Worm (Caenorhabditis elegans) whole organism, mixed stage, embryonic: ENCODE measurements around the gene cisd-3.1.

Source experiments
- M03D4.4 ChIP-seq: sonication (generic microtip); optimal IDR thresholded peaks from 2 replicates; lab custom pipeline; 2017; ENCODE audit warnings: mild to moderate bottlenecking, missing genetic modification characterization, missing compliant biosample characterization
- bed-3 ChIP-seq: fragments of 200-800 bp; sonication (Bioruptor generic); optimal IDR thresholded peaks from 3 replicates; lab custom pipeline; 2018; ENCODE audit warnings: mild to moderate bottlenecking, missing genetic modification characterization, moderate library complexity, missing compliant biosample characterization
- blmp-1 ChIP-seq: fragments of 150-350 bp; optimal IDR thresholded peaks from 2 replicates; lab custom pipeline; 2014; ENCODE audit warnings: missing biosample characterization, missing genetic modification characterization
- ceh-39 ChIP-seq: fragments of 150-350 bp; optimal IDR thresholded peaks from 2 replicates; lab custom pipeline; 2014; ENCODE audit warnings: missing biosample characterization, missing genetic modification characterization
- ceh-43 ChIP-seq: fragments of 200-800 bp; sonication (Bioruptor generic); optimal IDR thresholded peaks from 2 replicates; lab custom pipeline; 2018; ENCODE audit warnings: mild to moderate bottlenecking, missing genetic modification characterization, moderate library complexity, missing compliant biosample characterization
- ceh-83 ChIP-seq: fragments of 200-800 bp; sonication (Bioruptor generic); optimal IDR thresholded peaks from 2 replicates; lab custom pipeline; 2018; ENCODE audit warnings: mild to moderate bottlenecking, missing genetic modification characterization, missing compliant biosample characterization
- ces-1 ChIP-seq: fragments of 150-350 bp; optimal IDR thresholded peaks from 2 replicates; lab custom pipeline; 2014; ENCODE audit warnings: missing biosample characterization, missing genetic modification reagents, missing genetic modification characterization
- cnd-1 ChIP-seq: fragments of 200-800 bp; sonication (Bioruptor generic); optimal IDR thresholded peaks from 2 replicates; lab custom pipeline; 2018; ENCODE audit warnings: mild to moderate bottlenecking, missing genetic modification characterization, missing compliant biosample characterization
- drap-1 ChIP-seq: fragments of 200-800 bp; sonication (Bioruptor generic); optimal IDR thresholded peaks from 3 replicates; lab custom pipeline; 2018; ENCODE audit warnings: mild to moderate bottlenecking, missing genetic modification characterization, missing compliant biosample characterization
- elt-1 ChIP-seq: sonication (generic microtip); optimal IDR thresholded peaks from 2 replicates; lab custom pipeline; 2017; ENCODE audit warnings: missing genetic modification characterization, mild to moderate bottlenecking, missing compliant biosample characterization, antibody characterized with exemption, moderate library complexity, borderline replicate concordance; ENCODE audit not compliant: insufficient read depth
- elt-3 ChIP-seq: fragments of 150-350 bp; optimal IDR thresholded peaks from 2 replicates; lab custom pipeline; 2014; ENCODE audit warnings: missing biosample characterization, missing genetic modification characterization
- flh-1 ChIP-seq: fragments of 200-800 bp; sonication (Bioruptor generic); optimal IDR thresholded peaks from 2 replicates; lab custom pipeline; 2018; ENCODE audit warnings: mild to moderate bottlenecking, missing genetic modification characterization, moderate library complexity, missing compliant biosample characterization
- ham-2 ChIP-seq: fragments of 200-800 bp; sonication (Bioruptor generic); optimal IDR thresholded peaks from 2 replicates; lab custom pipeline; 2018; ENCODE audit warnings: mild to moderate bottlenecking, missing genetic modification characterization, missing compliant biosample characterization
- hlh-1 ChIP-seq: fragments of 150-350 bp; optimal IDR thresholded peaks from 2 replicates; lab custom pipeline; 2014; ENCODE audit warnings: missing biosample characterization, missing genetic modification reagents, missing genetic modification characterization
- lin-13 ChIP-seq: fragments of 150-350 bp; optimal IDR thresholded peaks from 2 replicates; lab custom pipeline; 2014; ENCODE audit warnings: missing biosample characterization, missing genetic modification characterization
- lin-32 ChIP-seq: fragments of 200-800 bp; sonication (Bioruptor generic); optimal IDR thresholded peaks from 2 replicates; lab custom pipeline; 2018; ENCODE audit warnings: mild to moderate bottlenecking, missing genetic modification characterization, missing compliant biosample characterization
- lsy-2 ChIP-seq: fragments of 150-350 bp; optimal IDR thresholded peaks from 2 replicates; lab custom pipeline; 2014; ENCODE audit warnings: missing biosample characterization, missing genetic modification characterization
- mab-5 ChIP-seq: fragments of 150-350 bp; optimal IDR thresholded peaks from 2 replicates; lab custom pipeline; 2014; ENCODE audit warnings: missing biosample characterization, missing genetic modification characterization
- mep-1 ChIP-seq: fragments of 150-350 bp; optimal IDR thresholded peaks from 2 replicates; lab custom pipeline; 2017; ENCODE audit warnings: missing biosample characterization, missing genetic modification reagents, missing genetic modification characterization, inconsistent platforms
- mls-2 ChIP-seq: sonication (generic microtip); optimal IDR thresholded peaks from 2 replicates; lab custom pipeline; 2016; ENCODE audit warnings: mild to moderate bottlenecking, missing genetic modification characterization, moderate library complexity, missing compliant biosample characterization
- nhr-12 ChIP-seq: fragments of 150-350 bp; optimal IDR thresholded peaks from 2 replicates; lab custom pipeline; 2014; ENCODE audit warnings: missing biosample characterization, missing genetic modification characterization
- nhr-2 ChIP-seq: fragments of 150-350 bp; optimal IDR thresholded peaks from 2 replicates; lab custom pipeline; 2014; ENCODE audit warnings: missing biosample characterization, missing genetic modification characterization
- nhr-237 ChIP-seq: fragments of 150-350 bp; optimal IDR thresholded peaks from 2 replicates; lab custom pipeline; 2014; ENCODE audit warnings: missing biosample characterization, missing genetic modification characterization
- nhr-28 ChIP-seq: fragments of 150-350 bp; optimal IDR thresholded peaks from 2 replicates; lab custom pipeline; 2014; ENCODE audit warnings: missing biosample characterization, missing genetic modification characterization
- nhr-76 ChIP-seq: sonication (generic microtip); optimal IDR thresholded peaks from 2 replicates; lab custom pipeline; 2017; ENCODE audit warnings: missing biosample characterization, missing genetic modification characterization
- pha-4 ChIP-seq: fragments of 150-350 bp; optimal IDR thresholded peaks from 2 replicates; lab custom pipeline; 2018; ENCODE audit warnings: missing biosample characterization, missing genetic modification reagents, missing genetic modification characterization
- sem-2 ChIP-seq: fragments of 200-800 bp; sonication (Bioruptor generic); optimal IDR thresholded peaks from 2 replicates; lab custom pipeline; 2018; ENCODE audit warnings: mild to moderate bottlenecking, missing genetic modification characterization, missing compliant biosample characterization
- snpc-4 ChIP-seq: fragments of 150-350 bp; optimal IDR thresholded peaks from 2 replicates; lab custom pipeline; 2014; ENCODE audit warnings: missing biosample characterization, missing genetic modification characterization
- sptf-1 ChIP-seq: sonication (generic microtip); optimal IDR thresholded peaks from 2 replicates; lab custom pipeline; 2017; ENCODE audit warnings: mild to moderate bottlenecking, missing genetic modification characterization, moderate library complexity, missing compliant biosample characterization
- tbx-8 ChIP-seq: fragments of 200-800 bp; sonication (Bioruptor generic); optimal IDR thresholded peaks from 2 replicates; lab custom pipeline; 2018; ENCODE audit warnings: mild to moderate bottlenecking, missing genetic modification characterization, moderate library complexity, missing compliant biosample characterization
- unc-120 ChIP-seq: sonication (generic microtip); optimal IDR thresholded peaks from 2 replicates; lab custom pipeline; 2017; ENCODE audit warnings: missing genetic modification characterization, missing compliant biosample characterization; ENCODE audit not compliant: poor library complexity, severe bottlenecking
- unc-39 ChIP-seq: fragments of 150-350 bp; optimal IDR thresholded peaks from 2 replicates; lab custom pipeline; 2014; ENCODE audit warnings: missing biosample characterization, missing genetic modification characterization
- unc-62 ChIP-seq: fragments of 150-350 bp; optimal IDR thresholded peaks from 2 replicates; lab custom pipeline; 2014; ENCODE audit warnings: missing biosample characterization, missing genetic modification reagents, missing genetic modification characterization
- zip-8 ChIP-seq: fragments of 150-350 bp; optimal IDR thresholded peaks from 2 replicates; lab custom pipeline; 2014; ENCODE audit warnings: missing biosample characterization, missing genetic modification characterization
- ztf-11 ChIP-seq: fragments of 150-350 bp; optimal IDR thresholded peaks from 2 replicates; lab custom pipeline; 2014; ENCODE audit warnings: missing biosample characterization, missing genetic modification characterization

The cisd-3.1 gene

ce11 chrIII:4542362-4542931 lies at the start of gene cisd-3.1, which contains the start of gene mrps-34:
Gene cisd-3.1 (plus strand): TSS chrIII:4542881.
Gene mrps-34 (minus strand): TSS chrIII:4542452.
- TF ChIP-seq elt-3 (tag; lab: Kevin White, UChicago) (no peak), ztf-11 (tag; lab: Kevin White, UChicago) (no peak), tbx-8 (GFP tag; lab: Kevin White, UChicago) (no peak), lsy-2 (peak; percentile 47), flh-1 (no peak), lin-13 (no peak), mls-2 (tag; lab: Kevin White, UChicago) (peak; percentile 32), cnd-1 (peak; percentile 12), ceh-83 (GFP tag; lab: Kevin White, UChicago) (no peak), unc-120 (peak; percentile 6), nhr-2 (no peak), nhr-28 (tag; lab: Kevin White, UChicago) (no peak), bed-3 (GFP tag; lab: Kevin White, UChicago) (no peak), zip-8 (tag; lab: Kevin White, UChicago) (no peak), ceh-39 (tag; lab: Kevin White, UChicago) (no peak), drap-1 (no peak), mep-1 (tag; lab: Kevin White, UChicago) (peak; percentile 26), unc-39 (no peak), mab-5 (tag; lab: Kevin White, UChicago) (peak; percentile 16), sptf-1 (tag; lab: Kevin White, UChicago) (peak; percentile 58), unc-62 (no peak), elt-1 (tag; lab: Kevin White, UChicago) (no peak), ceh-43 (GFP tag; lab: Kevin White, UChicago) (peak; percentile 58), nhr-237 (no peak), nhr-12 (tag; lab: Kevin White, UChicago) (no peak), snpc-4 (tag; lab: Kevin White, UChicago) (no peak), hlh-1 (tag; lab: Kevin White, UChicago) (peak; percentile 18), ces-1 (GFP tag; lab: Kevin White, UChicago) (no peak), M03D4.4 (tag; lab: Kevin White, UChicago) (peak; percentile 57), pha-4 (tag; lab: Kevin White, UChicago) (no peak), blmp-1 (tag; lab: Kevin White, UChicago) (peak; percentile 23), lin-32 (no peak), ham-2 (GFP tag; lab: Kevin White, UChicago) (no peak), sem-2 (GFP tag; lab: Kevin White, UChicago) (no peak), nhr-76 (tag; lab: Kevin White, UChicago) (no peak)

- TF ChIP-seq lsy-2 (no peak), sptf-1 (tag; lab: Kevin White, UChicago) (no peak), unc-39 (no peak), nhr-237 (no peak), tbx-8 (GFP tag; lab: Kevin White, UChicago) (no peak), ceh-43 (GFP tag; lab: Kevin White, UChicago) (no peak)
- TF ChIP-seq, all 35 proteins: peak for 0
Measured at ce11 chrIII:4493008-4493777, 49.5 kb upstream of the cisd-3.1 start.

ce11 chrIII:4494541-4495010 lies 48.1 kb upstream of the cisd-3.1 start:
- TF ChIP-seq elt-1 (tag; lab: Kevin White, UChicago) (no peak), sem-2 (GFP tag; lab: Kevin White, UChicago) (no peak), blmp-1 (tag; lab: Kevin White, UChicago) (no peak), mab-5 (tag; lab: Kevin White, UChicago) (no peak), ceh-39 (tag; lab: Kevin White, UChicago) (no peak), cnd-1 (no peak), unc-120 (no peak), ceh-83 (GFP tag; lab: Kevin White, UChicago) (no peak), hlh-1 (tag; lab: Kevin White, UChicago) (no peak), M03D4.4 (tag; lab: Kevin White, UChicago) (no peak), nhr-12 (tag; lab: Kevin White, UChicago) (no peak), mls-2 (tag; lab: Kevin White, UChicago) (no peak), ham-2 (GFP tag; lab: Kevin White, UChicago) (no peak), bed-3 (GFP tag; lab: Kevin White, UChicago) (no peak)
- TF ChIP-seq, all 35 proteins: peak for 0
